Worm (Caenorhabditis elegans) whole organism, L4 larva: ENCODE measurements around the gene K02D10.2.
A peak's percentile ranks its signal among the peaks of the same experiment; 100 is the strongest.

Experiments
- F37D6.2 ChIP-seq: sonication (generic microtip); optimal IDR thresholded peaks from 2 replicates; lab custom pipeline; 2016; ENCODE audit warnings: mild to moderate bottlenecking, missing genetic modification characterization, missing compliant biosample characterization
- F44E2.7 ChIP-seq: fragments of 200-800 bp; sonication (Bioruptor generic); IDR thresholded peaks from 2 replicates; pipeline ENCODE4 v2.1.2; 2022; ENCODE audit warnings: missing genetic modification characterization, missing compliant biosample characterization
- F49E8.2 ChIP-seq: sonication (generic microtip); optimal IDR thresholded peaks from 2 replicates; lab custom pipeline; 2016; ENCODE audit warnings: missing compliant biosample characterization, mild to moderate bottlenecking, missing genetic modification characterization, borderline replicate concordance
- R02D3.7 ChIP-seq: fragments of 150-350 bp; sonication (generic microtip); optimal IDR thresholded peaks from 3 replicates; lab custom pipeline; 2014; ENCODE audit warnings: missing biosample characterization, missing genetic modification characterization
- T26A8.4 ChIP-seq: fragments of 200-800 bp; sonication (Bioruptor generic); IDR thresholded peaks from 2 replicates; pipeline ENCODE4 v1.3.6; 2022; ENCODE audit warnings: missing genetic modification characterization, missing compliant biosample characterization
- Y75B8A.6 ChIP-seq: fragments of 200-800 bp; sonication (Bioruptor generic); IDR thresholded peaks from 2 replicates; pipeline ENCODE4 v1.3.6; 2022; ENCODE audit warnings: missing genetic modification reagents, missing genetic modification characterization, missing compliant biosample characterization
- ZK546.5 ChIP-seq, 2 experiments: sonication (generic microtip); optimal IDR thresholded peaks; 2 replicates each; lab custom pipeline; 2017; ENCODE audit warnings: missing biosample characterization in 2 of 2, missing genetic modification characterization in 2 of 2
- aha-1 ChIP-seq: fragments of 150-350 bp; peaks from one replicate; lab custom pipeline; 2014; ENCODE audit warnings: missing biosample characterization, missing genetic modification characterization
- ceh-28 ChIP-seq: fragments of 150-350 bp; optimal IDR thresholded peaks from 2 replicates; lab custom pipeline; 2014; ENCODE audit warnings: missing biosample characterization, missing genetic modification reagents, missing genetic modification characterization
- ceh-32 ChIP-seq: sonication (generic microtip); optimal IDR thresholded peaks from 2 replicates; lab custom pipeline; 2016; ENCODE audit warnings: mild to moderate bottlenecking, missing genetic modification characterization, missing compliant biosample characterization; ENCODE audit not compliant: poor library complexity
- ces-1 ChIP-seq: fragments of 150-350 bp; sonication (generic microtip); optimal IDR thresholded peaks from 4 replicates; lab custom pipeline; 2014; ENCODE audit warnings: missing biosample characterization, missing genetic modification reagents, missing genetic modification characterization
- dmd-6 ChIP-seq: fragments of 200-800 bp; sonication (Bioruptor generic); IDR thresholded peaks from 2 replicates; pipeline ENCODE4 v1.3.6; 2022; ENCODE audit warnings: missing genetic modification reagents, missing genetic modification characterization, missing compliant biosample characterization
- dmd-8 ChIP-seq: fragments of 200-800 bp; sonication (Bioruptor generic); IDR thresholded peaks from 2 replicates; pipeline ENCODE4 v1.3.6; 2022; ENCODE audit warnings: missing genetic modification characterization, missing compliant biosample characterization
- dmd-9 ChIP-seq: fragments of 200-800 bp; sonication (Bioruptor generic); IDR thresholded peaks from 2 replicates; pipeline ENCODE4 v1.3.6; 2022; ENCODE audit warnings: missing genetic modification reagents, missing genetic modification characterization, missing compliant biosample characterization
- dve-1 ChIP-seq: sonication (generic microtip); optimal IDR thresholded peaks from 2 replicates; lab custom pipeline; 2017; ENCODE audit warnings: antibody characterized with exemption, mild to moderate bottlenecking, missing genetic modification characterization, missing compliant biosample characterization; ENCODE audit not compliant: insufficient read depth
- egl-43 ChIP-seq: fragments of 200-800 bp; sonication (Bioruptor generic); IDR thresholded peaks from 2 replicates; pipeline ENCODE4 v1.3.6; 2022; ENCODE audit warnings: missing genetic modification reagents, missing genetic modification characterization, missing compliant biosample characterization
- fkh-10 ChIP-seq: fragments of 150-350 bp; optimal IDR thresholded peaks from 2 replicates; lab custom pipeline; 2014; ENCODE audit warnings: missing biosample characterization, missing genetic modification reagents, missing genetic modification characterization
- fos-1 ChIP-seq: fragments of 150-350 bp; optimal IDR thresholded peaks from 2 replicates; lab custom pipeline; 2014; ENCODE audit warnings: missing biosample characterization, missing genetic modification characterization
- gei-8 ChIP-seq: fragments of 200-800 bp; sonication (Bioruptor generic); optimal IDR thresholded peaks from 2 replicates; lab custom pipeline; 2018; ENCODE audit warnings: mild to moderate bottlenecking, missing genetic modification characterization, missing compliant biosample characterization
- hif-1 ChIP-seq, 2 experiments: sonication (generic microtip); optimal IDR thresholded peaks; 2 replicates each; lab custom pipeline; 2016 to 2017; ENCODE audit warnings: missing compliant biosample characterization in 2 of 2, missing genetic modification characterization in 2 of 2, missing genetic modification reagents in 2 of 2, missing genotype in 2 of 2, mild to moderate bottlenecking in 1 of 2
- hlh-11 ChIP-seq: fragments of 200-800 bp; sonication (Bioruptor generic); optimal IDR thresholded peaks from 2 replicates; lab custom pipeline; 2018; ENCODE audit warnings: mild to moderate bottlenecking, missing genetic modification characterization, missing compliant biosample characterization
- jun-1 ChIP-seq: fragments of 150-350 bp; optimal IDR thresholded peaks from 2 replicates; lab custom pipeline; 2014; ENCODE audit warnings: missing biosample characterization, missing genetic modification reagents, missing genetic modification characterization
- lin-1 ChIP-seq: fragments of 200-800 bp; sonication (Bioruptor generic); IDR thresholded peaks from 2 replicates; pipeline ENCODE4 v1.3.6; 2022; ENCODE audit warnings: missing genetic modification reagents, missing genetic modification characterization, missing compliant biosample characterization
- lin-13 ChIP-seq: fragments of 150-350 bp; optimal IDR thresholded peaks from 2 replicates; lab custom pipeline; 2014; ENCODE audit warnings: missing biosample characterization, missing genetic modification reagents, missing genetic modification characterization
- lin-38 ChIP-seq: fragments of 200-800 bp; sonication (Bioruptor generic); IDR thresholded peaks from 2 replicates; pipeline ENCODE4 v1.3.6; 2022; ENCODE audit warnings: missing genetic modification reagents, missing genetic modification characterization, missing compliant biosample characterization
- lir-3 ChIP-seq: sonication (generic microtip); optimal IDR thresholded peaks from 2 replicates; lab custom pipeline; 2016; ENCODE audit warnings: mild to moderate bottlenecking, missing genetic modification characterization, missing compliant biosample characterization
- lsy-2 ChIP-seq, 2 experiments: fragments of 150-350 bp in 1 of 2; sonication (generic microtip) in 1 of 2; optimal IDR thresholded peaks; 2 replicates each; lab custom pipeline; 2014 to 2017; ENCODE audit warnings: missing biosample characterization in 2 of 2, missing genetic modification characterization in 2 of 2
- mdl-1 ChIP-seq, 2 experiments: fragments of 150-350 bp in 1 of 2; sonication (generic microtip) in 1 of 2; optimal IDR thresholded peaks; 2 replicates each; lab custom pipeline; 2014 to 2017; ENCODE audit warnings: missing biosample characterization in 2 of 2, missing genetic modification characterization in 2 of 2
- mep-1 ChIP-seq: fragments of 150-350 bp; sonication (generic microtip); optimal IDR thresholded peaks from 3 replicates; lab custom pipeline; 2014; ENCODE audit warnings: missing biosample characterization, missing genetic modification characterization
- mes-2 ChIP-seq: sonication (generic microtip); optimal IDR thresholded peaks from 2 replicates; lab custom pipeline; 2016; ENCODE audit warnings: missing genotype, mild to moderate bottlenecking, missing genetic modification characterization, missing compliant biosample characterization; ENCODE audit not compliant: poor library complexity, severe bottlenecking
- mxl-3 ChIP-seq: fragments of 200-800 bp; sonication (Bioruptor generic); optimal IDR thresholded peaks from 2 replicates; lab custom pipeline; 2018; ENCODE audit warnings: mild to moderate bottlenecking, missing genetic modification characterization, missing compliant biosample characterization
- nhr-10 ChIP-seq: fragments of 150-350 bp; optimal IDR thresholded peaks from 2 replicates; lab custom pipeline; 2014; ENCODE audit warnings: missing biosample characterization, missing genetic modification characterization
- nhr-102 ChIP-seq: sonication (generic microtip); optimal IDR thresholded peaks from 2 replicates; lab custom pipeline; 2016; ENCODE audit warnings: mild to moderate bottlenecking, missing genetic modification characterization, moderate library complexity, missing compliant biosample characterization
- nhr-111 ChIP-seq: fragments of 200-800 bp; sonication (Bioruptor generic); optimal IDR thresholded peaks from 2 replicates; lab custom pipeline; 2018; ENCODE audit warnings: mild to moderate bottlenecking, missing genetic modification characterization, missing compliant biosample characterization
- nhr-25 ChIP-seq: sonication (generic microtip); optimal IDR thresholded peaks from 2 replicates; lab custom pipeline; 2017; ENCODE audit warnings: missing genetic modification characterization, mild to moderate bottlenecking, missing compliant biosample characterization, antibody characterized with exemption, moderate library complexity, borderline replicate concordance; ENCODE audit not compliant: insufficient read depth
- nhr-28 ChIP-seq: fragments of 150-350 bp; optimal IDR thresholded peaks from 2 replicates; lab custom pipeline; 2014; ENCODE audit warnings: missing biosample characterization, missing genetic modification characterization
- nhr-41 ChIP-seq: fragments of 200-800 bp; sonication (Bioruptor generic); IDR thresholded peaks from 2 replicates; pipeline ENCODE4 v1.3.6; 2022; ENCODE audit warnings: missing genetic modification reagents, missing genetic modification characterization, missing compliant biosample characterization
- nhr-42 ChIP-seq: fragments of 200-800 bp; sonication (Bioruptor generic); IDR thresholded peaks from 2 replicates; pipeline ENCODE4 v1.3.6; 2022; ENCODE audit warnings: missing genetic modification characterization, missing compliant biosample characterization
- nhr-77 ChIP-seq: fragments of 150-350 bp; optimal IDR thresholded peaks from 2 replicates; lab custom pipeline; 2014; ENCODE audit warnings: missing biosample characterization, missing genetic modification characterization
- php-3 ChIP-seq: fragments of 200-800 bp; sonication (Bioruptor generic); IDR thresholded peaks from 2 replicates; pipeline ENCODE4 v1.3.6; 2022; ENCODE audit warnings: missing genetic modification reagents, missing genetic modification characterization, missing compliant biosample characterization
- pqm-1 ChIP-seq: sonication (generic microtip); optimal IDR thresholded peaks from 2 replicates; lab custom pipeline; 2017; ENCODE audit warnings: missing biosample characterization, missing genetic modification characterization
- rbr-2 ChIP-seq: sonication (generic microtip); optimal IDR thresholded peaks from 2 replicates; lab custom pipeline; 2016; ENCODE audit warnings: missing genotype, missing genetic modification characterization, missing compliant biosample characterization
- saeg-2 ChIP-seq: fragments of 200-800 bp; sonication (Bioruptor generic); IDR thresholded peaks from 2 replicates; pipeline ENCODE4 v1.3.6; 2022; ENCODE audit warnings: missing genetic modification reagents, missing genetic modification characterization, missing compliant biosample characterization
- skn-1 ChIP-seq: fragments of 150-350 bp; optimal IDR thresholded peaks from 2 replicates; lab custom pipeline; 2014; ENCODE audit warnings: missing biosample characterization, missing genetic modification characterization
- snpc-1.2 ChIP-seq: fragments of 200-800 bp; sonication (Bioruptor generic); IDR thresholded peaks from 2 replicates; pipeline ENCODE4 v1.3.6; 2022; ENCODE audit warnings: missing genetic modification reagents, missing genetic modification characterization, missing compliant biosample characterization
- snpc-4 ChIP-seq: fragments of 150-350 bp; optimal IDR thresholded peaks from 2 replicates; lab custom pipeline; 2014; ENCODE audit warnings: missing biosample characterization, missing genetic modification characterization
- tra-1 ChIP-seq: fragments of 200-800 bp; sonication (Bioruptor generic); IDR thresholded peaks from 2 replicates; pipeline ENCODE4 v1.3.6; 2022; ENCODE audit warnings: missing genetic modification reagents, missing genetic modification characterization, missing compliant biosample characterization
- unc-130 ChIP-seq: sonication (generic microtip); optimal IDR thresholded peaks from 2 replicates; lab custom pipeline; 2016; ENCODE audit warnings: missing genetic modification reagents, missing genetic modification characterization, missing compliant biosample characterization
- unc-39 ChIP-seq: sonication (generic microtip); optimal IDR thresholded peaks from 2 replicates; lab custom pipeline; 2017; ENCODE audit warnings: missing biosample characterization, missing genetic modification characterization
- zag-1 ChIP-seq: fragments of 150-350 bp; optimal IDR thresholded peaks from 2 replicates; lab custom pipeline; 2014; ENCODE audit warnings: missing biosample characterization, missing genetic modification characterization
- zip-2 ChIP-seq: fragments of 150-350 bp; optimal IDR thresholded peaks from 2 replicates; lab custom pipeline; 2014; ENCODE audit warnings: missing biosample characterization, missing genetic modification characterization
- ztf-11 ChIP-seq: fragments of 150-350 bp; optimal IDR thresholded peaks from 2 replicates; lab custom pipeline; 2014; ENCODE audit warnings: missing biosample characterization, missing genetic modification characterization
- ztf-7 ChIP-seq: fragments of 150-350 bp; optimal IDR thresholded peaks from 2 replicates; lab custom pipeline; 2014; ENCODE audit warnings: missing biosample characterization, missing genetic modification characterization

K02D10.2 gene

ce11 chrIII:8733667-8734066, 37.4 kb downstream of the K02D10.2 start (continued):
- TF ChIP-seq nhr-42 (GFP tag; lab: Robert Waterston, UW) (no peak), egl-43 (no peak), aha-1 (tag; lab: Kevin White, UChicago) (peak; percentile 8), mep-1 (tag; lab: Kevin White, UChicago) (no peak), lsy-2 (tag; optimal IDR thresholded peaks at IDR 0.05; lab: Kevin White, UChicago) (no peak), ceh-32 (tag; lab: Kevin White, UChicago) (no peak), rbr-2 (tag; lab: Kevin White, UChicago) (no peak), hif-1 (tag; optimal IDR thresholded peaks at IDR 0.05; lab: Kevin White, UChicago) (no peak), ztf-7 (tag; lab: Kevin White, UChicago) (no peak), R02D3.7 (no peak), F49E8.2 (tag; lab: Kevin White, UChicago) (no peak), lir-3 (tag; lab: Kevin White, UChicago) (no peak), mdl-1 (tag; optimal IDR thresholded peaks at IDR 0.05; lab: Kevin White, UChicago) (peak in 1 of 2 experiments; percentile 75), php-3 (peak; percentile 72), F37D6.2 (no peak), lin-38 (peak; percentile 24; the same call in 1 of the 2 replicates), nhr-111 (GFP tag; lab: Kevin White, UChicago) (no peak), pqm-1 (tag; lab: Kevin White, UChicago) (peak; percentile 88), unc-39 (no peak), mes-2 (tag; lab: Kevin White, UChicago) (peak; percentile 3), nhr-102 (peak; percentile 56), fos-1 (no peak), zip-2 (no peak), ceh-28 (tag; lab: Kevin White, UChicago) (no peak), dve-1 (tag; lab: Kevin White, UChicago) (peak; percentile 94), snpc-4 (tag; lab: Kevin White, UChicago) (no peak), F44E2.7 (no peak), nhr-41 (GFP tag; lab: Robert Waterston, UW) (no peak), nhr-10 (no peak), unc-130 (GFP tag; lab: Kevin White, UChicago) (no peak), lin-13 (GFP tag; lab: Kevin White, UChicago) (no peak), ztf-11 (tag; lab: Kevin White, UChicago) (no peak), nhr-77 (tag; lab: Kevin White, UChicago) (peak; percentile 10), mxl-3 (no peak), saeg-2 (GFP tag; lab: Robert Waterston, UW) (no peak), T26A8.4 (GFP tag; lab: Robert Waterston, UW) (no peak), ZK546.5 (tag; optimal IDR thresholded peaks at IDR 0.05; lab: Kevin White, UChicago) (no peak), ces-1 (no peak), lin-1 (GFP tag; lab: Robert Waterston, UW) (peak; percentile 66), dmd-6 (GFP tag; lab: Robert Waterston, UW) (peak; percentile 91), Y75B8A.6 (GFP tag; lab: Robert Waterston, UW) (no peak), dmd-8 (GFP tag; lab: Robert Waterston, UW) (no peak), fkh-10 (GFP tag; lab: Kevin White, UChicago) (no peak), dmd-9 (GFP tag; lab: Robert Waterston, UW) (no peak), snpc-1.2 (GFP tag; lab: Robert Waterston, UW) (no peak), nhr-28 (tag; lab: Kevin White, UChicago) (peak; percentile 44), gei-8 (GFP tag; lab: Kevin White, UChicago) (no peak), nhr-25 (tag; lab: Kevin White, UChicago) (no peak), tra-1 (peak; percentile 64; the same call in 1 of the 2 replicates), skn-1 (tag; lab: Kevin White, UChicago) (no peak), zag-1 (no peak), jun-1 (no peak), hlh-11 (tag; lab: Kevin White, UChicago) (peak; percentile 62)
